Fruit fly (Drosophila melanogaster) whole organism, embryonic: Measurements from ENCODE around the gene Ask1.

Experiments used
- Aef1 ChIP-seq: fragments of 200-800 bp; sonication (Bioruptor generic); IDR thresholded peaks from 3 replicates; pipeline ENCODE4 v1.3.6; 2022; ENCODE audit warnings: missing biosample characterization, missing genetic modification characterization
- BEAF-32 ChIP-seq: fragments of 200-800 bp; sonication (Bioruptor generic); optimal IDR thresholded peaks from 3 replicates; lab custom pipeline; 2017; ENCODE audit warnings: missing biosample characterization, missing genetic modification characterization, mild to moderate bottlenecking, moderate library complexity, missing genetic modification reagents
- CG1024 ChIP-seq: fragments of 200-800 bp; sonication (Bioruptor generic); IDR thresholded peaks from 2 replicates; pipeline ENCODE4 v1.3.6; 2022; ENCODE audit warnings: missing biosample characterization, missing genetic modification characterization
- CG11504 ChIP-seq: fragments of 200-800 bp; sonication (Bioruptor generic); optimal IDR thresholded peaks from 3 replicates; lab custom pipeline; 2019; ENCODE audit warnings: missing biosample characterization, mild to moderate bottlenecking, missing genetic modification characterization, moderate library complexity
- CG12219 ChIP-seq: fragments of 200-800 bp; sonication (Bioruptor generic); optimal IDR thresholded peaks from 3 replicates; lab custom pipeline; 2018; ENCODE audit warnings: missing biosample characterization, mild to moderate bottlenecking, missing genetic modification characterization
- CG12659 ChIP-seq: fragments of 200-800 bp; sonication (Bioruptor generic); optimal IDR thresholded peaks from 3 replicates; lab custom pipeline; 2017; ENCODE audit warnings: mild to moderate bottlenecking, missing biosample characterization, missing genetic modification reagents, missing genetic modification characterization
- CG13287 ChIP-seq: fragments of 200-800 bp; sonication (Bioruptor generic); IDR thresholded peaks from 2 replicates; pipeline ENCODE4 v1.3.6; 2022; ENCODE audit warnings: missing biosample characterization, missing genetic modification characterization; ENCODE audit not compliant: partially characterized antibody
- CG14441 ChIP-seq: fragments of 200-800 bp; sonication (Bioruptor generic); IDR thresholded peaks from 2 replicates; pipeline ENCODE4 v1.3.6; 2022; ENCODE audit warnings: missing biosample characterization, missing genetic modification characterization
- CG14860 ChIP-seq: fragments of 200-800 bp; sonication (Bioruptor generic); IDR thresholded peaks from 3 replicates; pipeline ENCODE4 v1.3.6; 2022; ENCODE audit warnings: missing biosample characterization, missing genetic modification characterization; ENCODE audit not compliant: partially characterized antibody
- CG15514 ChIP-seq: fragments of 200-800 bp; sonication (Bioruptor generic); optimal IDR thresholded peaks from 3 replicates; lab custom pipeline; 2017; ENCODE audit warnings: missing biosample characterization, missing genetic modification characterization, mild to moderate bottlenecking, moderate library complexity, missing genetic modification reagents
- CG1647 ChIP-seq: fragments of 200-800 bp; sonication (Bioruptor generic); optimal IDR thresholded peaks from 3 replicates; lab custom pipeline; 2016; ENCODE audit warnings: missing biosample characterization, missing genetic modification characterization
- CG17328 ChIP-seq: fragments of 200-800 bp; sonication (Bioruptor generic); IDR thresholded peaks from 2 replicates; pipeline ENCODE4 v1.3.6; 2022; ENCODE audit warnings: missing biosample characterization, missing genetic modification characterization
- CG17359 ChIP-seq: fragments of 200-800 bp; sonication (Bioruptor generic); optimal IDR thresholded peaks from 3 replicates; lab custom pipeline; 2018; ENCODE audit warnings: missing biosample characterization, mild to moderate bottlenecking, missing genetic modification characterization, moderate library complexity
- CG1792 ChIP-seq: fragments of 200-800 bp; sonication (Bioruptor generic); optimal IDR thresholded peaks from 2 replicates; lab custom pipeline; 2016; ENCODE audit warnings: missing biosample characterization, missing genetic modification characterization
- CG18764 ChIP-seq: fragments of 200-800 bp; sonication (Bioruptor generic); optimal IDR thresholded peaks from 3 replicates; lab custom pipeline; 2016; ENCODE audit warnings: missing biosample characterization, missing genetic modification characterization
- CG2120 ChIP-seq: fragments of 200-800 bp; sonication (Bioruptor generic); optimal IDR thresholded peaks from 3 replicates; lab custom pipeline; 2016; ENCODE audit warnings: missing biosample characterization, missing genetic modification characterization
- CG2202 ChIP-seq: fragments of 200-800 bp; sonication (Bioruptor generic); optimal IDR thresholded peaks from 2 replicates; lab custom pipeline; 2018; ENCODE audit warnings: missing biosample characterization, mild to moderate bottlenecking, missing genetic modification characterization
- CG2875 ChIP-seq: fragments of 200-800 bp; sonication (Bioruptor generic); optimal IDR thresholded peaks from 2 replicates; lab custom pipeline; 2017; ENCODE audit warnings: missing biosample characterization, mild to moderate bottlenecking, missing genetic modification characterization, missing genetic modification reagents
- CG30403 ChIP-seq: fragments of 200-800 bp; sonication (Bioruptor generic); optimal IDR thresholded peaks from 3 replicates; lab custom pipeline; 2016; ENCODE audit warnings: missing biosample characterization, missing genetic modification characterization
- CG3065 ChIP-seq: fragments of 200-800 bp; sonication (Bioruptor generic); optimal IDR thresholded peaks from 2 replicates; lab custom pipeline; 2016; ENCODE audit warnings: missing biosample characterization, missing genetic modification characterization
- CG43689 ChIP-seq: fragments of 200-800 bp; sonication (Bioruptor generic); IDR thresholded peaks from 2 replicates; pipeline ENCODE4 v1.3.6; 2022; ENCODE audit warnings: missing biosample characterization, missing genetic modification characterization
- CG4617 ChIP-seq: fragments of 200-800 bp; sonication (Bioruptor generic); optimal IDR thresholded peaks from 3 replicates; lab custom pipeline; 2016; ENCODE audit warnings: missing biosample characterization, missing genetic modification characterization, borderline replicate concordance
- CG5953 ChIP-seq: fragments of 200-800 bp; sonication (Bioruptor generic); IDR thresholded peaks from 2 replicates; pipeline ENCODE4 v1.3.6; 2022; ENCODE audit warnings: missing biosample characterization, missing genetic modification characterization
- CG6813 ChIP-seq: fragments of 200-800 bp; sonication (Bioruptor generic); optimal IDR thresholded peaks from 2 replicates; lab custom pipeline; 2017; ENCODE audit warnings: missing biosample characterization, missing genetic modification characterization, mild to moderate bottlenecking, moderate library complexity, missing genetic modification reagents
- CG7271 ChIP-seq: fragments of 200-800 bp; sonication (Bioruptor generic); optimal IDR thresholded peaks from 2 replicates; lab custom pipeline; 2018; ENCODE audit warnings: missing biosample characterization, mild to moderate bottlenecking, missing genetic modification characterization, moderate library complexity
- CG7556 ChIP-seq: fragments of 200-800 bp; sonication (Bioruptor generic); optimal IDR thresholded peaks from 2 replicates; lab custom pipeline; 2017; ENCODE audit warnings: missing biosample characterization, mild to moderate bottlenecking, missing genetic modification characterization
- CG8478 ChIP-seq: fragments of >200 bp; optimal IDR thresholded peaks from 2 replicates; lab custom pipeline; 2018
- CG9215 ChIP-seq: fragments of 200-800 bp; sonication (Bioruptor generic); IDR thresholded peaks from 2 replicates; pipeline ENCODE4 v1.3.6; 2022; ENCODE audit warnings: missing biosample characterization, missing genetic modification characterization
- CHES-1-like ChIP-seq: fragments of 200-800 bp; sonication (Bioruptor generic); optimal IDR thresholded peaks from 2 replicates; lab custom pipeline; 2016; ENCODE audit warnings: missing biosample characterization, missing genetic modification characterization
- Dp ChIP-seq: fragments of 200-800 bp; sonication (Bioruptor generic); optimal IDR thresholded peaks from 2 replicates; lab custom pipeline; 2018; ENCODE audit warnings: missing biosample characterization, mild to moderate bottlenecking, missing genetic modification characterization, moderate library complexity
- HHEX ChIP-seq: fragments of 200-800 bp; sonication (Bioruptor generic); optimal IDR thresholded peaks from 3 replicates; lab custom pipeline; 2017; ENCODE audit warnings: missing biosample characterization, mild to moderate bottlenecking, missing genetic modification characterization, missing genetic modification reagents
- HmgD ChIP-seq: fragments of 200-800 bp; sonication (Bioruptor generic); optimal IDR thresholded peaks from 3 replicates; lab custom pipeline; 2016; ENCODE audit warnings: missing biosample characterization, missing genetic modification characterization
- HmgZ ChIP-seq: fragments of 200-800 bp; sonication (Bioruptor generic); optimal IDR thresholded peaks from 2 replicates; lab custom pipeline; 2018; ENCODE audit warnings: missing biosample characterization, mild to moderate bottlenecking, missing genetic modification characterization
- Hsf ChIP-seq: fragments of 200-800 bp; sonication (Bioruptor generic); optimal IDR thresholded peaks from 3 replicates; lab custom pipeline; 2016; ENCODE audit warnings: missing biosample characterization, missing genetic modification characterization
- NC2α ChIP-seq: fragments of 200-800 bp; sonication (Bioruptor generic); optimal IDR thresholded peaks from 2 replicates; lab custom pipeline; 2016; ENCODE audit warnings: missing biosample characterization, missing genetic modification characterization
- Trl ChIP-seq, 3 experiments: fragments of >200 bp in 2 of 3; fragments of 200-800 bp in 1 of 3; sonication (Bioruptor generic) in 1 of 3; optimal IDR thresholded peaks; 2 replicates in 1 of 3; 3 replicates in 2 of 3; lab custom pipeline; 2016 to 2017; ENCODE audit warnings: missing biosample characterization in 1 of 3, missing genetic modification characterization in 1 of 3
- YL-1 ChIP-seq: fragments of 200-800 bp; sonication (Bioruptor generic); optimal IDR thresholded peaks from 3 replicates; lab custom pipeline; 2017; ENCODE audit warnings: missing biosample characterization, mild to moderate bottlenecking, missing genetic modification characterization
- bab2 ChIP-seq: fragments of 200-800 bp; sonication (Bioruptor generic); optimal IDR thresholded peaks from 2 replicates; lab custom pipeline; 2016; ENCODE audit warnings: missing biosample characterization, missing genetic modification characterization
- cg ChIP-seq: fragments of 200-800 bp; sonication (Bioruptor generic); optimal IDR thresholded peaks from 3 replicates; lab custom pipeline; 2019; ENCODE audit warnings: missing biosample characterization, mild to moderate bottlenecking, missing genetic modification characterization, moderate library complexity
- corto ChIP-seq: fragments of 200-800 bp; sonication (Bioruptor generic); optimal IDR thresholded peaks from 2 replicates; lab custom pipeline; 2016; ENCODE audit warnings: missing biosample characterization, mild to moderate bottlenecking, missing genetic modification characterization, moderate library complexity
- da ChIP-seq: fragments of 200-800 bp; sonication (Bioruptor generic); optimal IDR thresholded peaks from 2 replicates; lab custom pipeline; 2016; ENCODE audit warnings: missing biosample characterization, missing genetic modification characterization
- dimm ChIP-seq: fragments of 200-800 bp; sonication (Bioruptor generic); IDR thresholded peaks from 2 replicates; pipeline ENCODE4 v1.3.6; 2022; ENCODE audit warnings: missing biosample characterization, missing genetic modification characterization
- fd3F ChIP-seq: fragments of 200-800 bp; sonication (Bioruptor generic); optimal IDR thresholded peaks from 2 replicates; lab custom pipeline; 2018; ENCODE audit warnings: missing biosample characterization, mild to moderate bottlenecking, missing genetic modification characterization, moderate library complexity
- fd96Cb ChIP-seq: fragments of 200-800 bp; sonication (Bioruptor generic); optimal IDR thresholded peaks from 2 replicates; lab custom pipeline; 2018; ENCODE audit warnings: missing biosample characterization, mild to moderate bottlenecking, missing genetic modification characterization, moderate library complexity
- grau ChIP-seq: fragments of 200-800 bp; optimal IDR thresholded peaks from 3 replicates; lab custom pipeline; 2019; ENCODE audit warnings: missing biosample characterization, mild to moderate bottlenecking, missing genetic modification characterization, moderate library complexity
- lola ChIP-seq, 3 experiments: fragments of >200 bp in 2 of 3; fragments of 200-800 bp in 1 of 3; sonication (Bioruptor generic) in 1 of 3; optimal IDR thresholded peaks; 2 replicates each; lab custom pipeline; 2017 to 2019; ENCODE audit warnings: missing biosample characterization in 3 of 3, missing genetic modification characterization in 3 of 3, mild to moderate bottlenecking in 1 of 3, moderate library complexity in 1 of 3
- oc ChIP-seq: fragments of 200-800 bp; sonication (Bioruptor generic); optimal IDR thresholded peaks from 2 replicates; lab custom pipeline; 2018; ENCODE audit warnings: missing biosample characterization, mild to moderate bottlenecking, missing genetic modification characterization, moderate library complexity
- pb ChIP-seq: fragments of 200-800 bp; sonication (Bioruptor generic); optimal IDR thresholded peaks from 3 replicates; lab custom pipeline; 2016; ENCODE audit warnings: missing biosample characterization, missing genetic modification characterization
- pum ChIP-seq: fragments of 200-800 bp; sonication (Bioruptor generic); optimal IDR thresholded peaks from 2 replicates; lab custom pipeline; 2016; ENCODE audit warnings: missing biosample characterization, missing genetic modification characterization
- slp2 ChIP-seq: fragments of 200-800 bp; sonication (Bioruptor generic); optimal IDR thresholded peaks from 2 replicates; lab custom pipeline; 2016; ENCODE audit warnings: missing biosample characterization, missing genetic modification characterization

Ask1 gene

dm6 chr3R:19830973-19831372 lies 48.5 kb upstream of the Ask1 start (continued):
- TF ChIP-seq Trl (optimal IDR thresholded peaks at IDR 0.05; lab: Kevin White, UChicago) (no peak), Trl (GFP tag; optimal IDR thresholded peaks at IDR 0.05; lab: Kevin White, UChicago) (peak; percentile 36), CG9215 (GFP tag; lab: Robert Waterston, UW) (no peak), CG1647 (no peak), YL-1 (no peak), HmgZ (tag; lab: Kevin White, UChicago) (no peak), fd96Cb (peak; percentile 61), CG14441 (GFP tag; lab: Robert Waterston, UW) (peak; percentile 80), CG12659 (GFP tag; lab: Kevin White, UChicago) (peak; percentile 62), CG30403 (GFP tag; lab: Kevin White, UChicago) (peak; percentile 78), cg (GFP tag; lab: Kevin White, UChicago) (no peak), corto (GFP tag; lab: Kevin White, UChicago) (no peak), CG5953 (GFP tag; lab: Robert Waterston, UW) (peak; percentile 63; the same call in 1 of the 2 replicates), grau (tag; lab: Kevin White, UChicago) (peak; percentile 72), CG43689 (GFP tag; lab: Robert Waterston, UW) (peak; percentile 35; the same call in 1 of the 2 replicates), CG1792 (no peak), Aef1 (peak; percentile 41; the same call in 1 of the 3 replicates), CG8478 (lab: Kevin White, UChicago) (no peak), CG2875 (GFP tag; lab: Kevin White, UChicago) (peak; percentile 11), pum (GFP tag; lab: Kevin White, UChicago) (peak; percentile 31), CG6813 (GFP tag; lab: Kevin White, UChicago) (peak; percentile 18), CG7556 (GFP tag; lab: Kevin White, UChicago) (peak; percentile 77), CG7271 (tag; lab: Kevin White, UChicago) (no peak), slp2 (GFP tag; lab: Kevin White, UChicago) (peak; percentile 39), CG3065 (GFP tag; lab: Kevin White, UChicago) (peak; percentile 4), lola (GFP tag; optimal IDR thresholded peaks at IDR 0.05; lab: Kevin White, UChicago) (no peak), CG2202 (tag; lab: Kevin White, UChicago) (no peak), BEAF-32 (GFP tag; lab: Kevin White, UChicago) (no peak), CG17328 (GFP tag; lab: Robert Waterston, UW) (peak; percentile 39; the same call in 1 of the 2 replicates), dimm (GFP tag; lab: Robert Waterston, UW) (no peak; the same call in 1 of the 2 replicates), CG18764 (GFP tag; lab: Kevin White, UChicago) (peak; percentile 35), CG14860 (no peak), HmgD (no peak), Dp (no peak), CG4617 (GFP tag; lab: Kevin White, UChicago) (no peak), CG2120 (GFP tag; lab: Kevin White, UChicago) (peak; percentile 63), CG17359 (tag; lab: Kevin White, UChicago) (peak; percentile 84), CG13287 (no peak), CG1024 (GFP tag; lab: Robert Waterston, UW) (no peak), CHES-1-like (GFP tag; lab: Kevin White, UChicago) (no peak), HHEX (GFP tag; lab: Kevin White, UChicago) (peak; percentile 54), bab2 (GFP tag; lab: Kevin White, UChicago) (peak; percentile 37), Hsf (GFP tag; lab: Kevin White, UChicago) (peak; percentile 47), da (GFP tag; lab: Kevin White, UChicago) (no peak), NC2α (no peak), fd3F (GFP tag; lab: Kevin White, UChicago) (peak; percentile 57), pb (peak; percentile 18), CG11504 (peak; percentile 83), CG12219 (GFP tag; lab: Kevin White, UChicago) (peak; percentile 61), oc (peak; percentile 85), CG15514 (GFP tag; lab: Kevin White, UChicago) (peak; percentile 36)
